Worm (Caenorhabditis elegans): ENCODE results near the gene mec-14.

Gene mec-14

ce11 chrIII:7161055-7161454, 31.7 kb downstream of the mec-14 start, which contains the start of gene rnp-7:
Gene rnp-7, minus strand, starts transcription at chrIII:7161155.
- TF ChIP-seq peb-1 (tag; optimal IDR thresholded peaks at IDR 0.05) (no peak), ceh-16 (tag; optimal IDR thresholded peaks at IDR 0.05) (no peak), mab-5 (tag; optimal IDR thresholded peaks at IDR 0.05) (no peak), fos-1 (tag; optimal IDR thresholded peaks at IDR 0.05) (no peak), lin-11 (tag; optimal IDR thresholded peaks at IDR 0.05) (no peak), nhr-77 (tag; optimal IDR thresholded peaks at IDR 0.05) (no peak), gmeb-1 (tag; optimal IDR thresholded peaks at IDR 0.05) (no peak), zag-1 (tag; optimal IDR thresholded peaks at IDR 0.05) (no peak)

DNA sequence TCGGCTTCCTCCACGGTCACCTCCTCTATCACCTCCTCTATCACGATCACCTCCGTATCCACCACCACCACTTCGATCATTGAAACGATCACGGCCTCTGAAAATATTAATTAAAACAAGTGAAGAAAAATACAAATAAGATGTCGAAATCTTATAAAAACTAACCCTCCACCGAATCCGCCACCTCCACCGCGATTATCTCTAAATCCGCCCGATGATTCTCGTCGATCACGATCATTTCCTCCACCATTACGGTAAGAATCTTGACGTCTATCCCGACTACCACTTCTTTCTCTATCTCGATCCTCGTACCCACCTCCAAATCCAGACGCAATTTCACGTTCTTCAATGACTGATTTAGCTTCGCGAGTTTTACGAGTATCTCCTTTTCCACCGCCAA, 33.5 kb downstream of the mec-14 start:
- no peak for TF ChIP-seq ceh-16 (tag; optimal IDR thresholded peaks at IDR 0.05)
- no peak for TF ChIP-seq mab-5 (tag; optimal IDR thresholded peaks at IDR 0.05)
- no peak for TF ChIP-seq crh-2 (tag; optimal IDR thresholded peaks at IDR 0.05)
- TF ChIP-seq R02D3.7 (tag; optimal IDR thresholded peaks at IDR 0.05): no peak
- no peak for TF ChIP-seq nhr-129 (tag; optimal IDR thresholded peaks at IDR 0.05)
- no peak for TF ChIP-seq ZK546.5 (tag; optimal IDR thresholded peaks at IDR 0.05)
- no peak for TF ChIP-seq ztf-1 (GFP tag; conservative IDR thresholded peaks at IDR 0.05)
- no peak for TF ChIP-seq nhr-11 (tag; optimal IDR thresholded peaks at IDR 0.05)
- no peak for TF ChIP-seq mdl-1 (tag; optimal IDR thresholded peaks at IDR 0.05)
- no peak for TF ChIP-seq lin-39 (tag; optimal IDR thresholded peaks at IDR 0.05)
- no peak for TF ChIP-seq nhr-6 (tag; optimal IDR thresholded peaks at IDR 0.05)
- TF ChIP-seq F13H6.1 (tag; optimal IDR thresholded peaks at IDR 0.05): no peak
- TF ChIP-seq nhr-237 (tag; optimal IDR thresholded peaks at IDR 0.05): no peak
- TF ChIP-seq sma-9 (GFP tag; optimal IDR thresholded peaks at IDR 0.05): no peak
- TF ChIP-seq sma-9 (tag; optimal IDR thresholded peaks at IDR 0.05): no peak
- no peak for TF ChIP-seq nhr-10 (tag; optimal IDR thresholded peaks at IDR 0.05)
- no peak for TF ChIP-seq unc-62 (GFP tag; optimal IDR thresholded peaks at IDR 0.05)
- TF ChIP-seq egl-27 (tag; optimal IDR thresholded peaks at IDR 0.05): no peak
- TF ChIP-seq mbf-1 (tag; optimal IDR thresholded peaks at IDR 0.05): no peak

- no peak for TF ChIP-seq gmeb-1 (tag; optimal IDR thresholded peaks at IDR 0.05)
- no peak for TF ChIP-seq sma-9 (GFP tag; optimal IDR thresholded peaks at IDR 0.05)
- TF ChIP-seq sma-9 (tag; optimal IDR thresholded peaks at IDR 0.05): no peak
- TF ChIP-seq snpc-4 (tag; optimal IDR thresholded peaks at IDR 0.05): no peak
- TF ChIP-seq mdl-1 (tag; optimal IDR thresholded peaks at IDR 0.05): no peak
- TF ChIP-seq lin-11 (tag; optimal IDR thresholded peaks at IDR 0.05): no peak
- TF ChIP-seq Y55F3AM.14 (GFP tag; optimal IDR thresholded peaks at IDR 0.05): no peak
- TF ChIP-seq nhr-10 (tag; optimal IDR thresholded peaks at IDR 0.05): no peak
- TF ChIP-seq sma-3 (GFP tag; optimal IDR thresholded peaks at IDR 0.05): no peak
- no peak for TF ChIP-seq zag-1 (tag; optimal IDR thresholded peaks at IDR 0.05)
- TF ChIP-seq unc-39 (tag; optimal IDR thresholded peaks at IDR 0.05): no peak
- TF ChIP-seq nhr-25 (tag; optimal IDR thresholded peaks at IDR 0.05): no peak
- TF ChIP-seq egl-27 (tag; optimal IDR thresholded peaks at IDR 0.05): no peak
- no peak for TF ChIP-seq dmd-4 (tag; optimal IDR thresholded peaks at IDR 0.05)
Observed at ce11 chrIII:7158709-7159108, 34.1 kb downstream of the mec-14 start, which contains the start of gene nuo-4. Gene nuo-4, minus strand, starts transcription at chrIII:7158809.

- TF ChIP-seq nhr-237 (tag; optimal IDR thresholded peaks at IDR 0.05): no peak
- TF ChIP-seq mab-5 (tag; optimal IDR thresholded peaks at IDR 0.05): peak; percentile 84
- peak; percentile 76 for TF ChIP-seq ceh-16 (tag; optimal IDR thresholded peaks at IDR 0.05)
- peak; percentile 100 for TF ChIP-seq egl-27 (tag; optimal IDR thresholded peaks at IDR 0.05)
- TF ChIP-seq lin-39 (tag; optimal IDR thresholded peaks at IDR 0.05): peak; percentile 35
- peak; percentile 95 for TF ChIP-seq crh-2 (tag; optimal IDR thresholded peaks at IDR 0.05)
- no peak for TF ChIP-seq nhr-23 (tag; optimal IDR thresholded peaks at IDR 0.05)
- TF ChIP-seq ama-1 (optimal IDR thresholded peaks at IDR 0.05): peak; percentile 79
- no peak for TF ChIP-seq elt-1 (tag; optimal IDR thresholded peaks at IDR 0.05)
- TF ChIP-seq gmeb-1 (tag; optimal IDR thresholded peaks at IDR 0.05): peak; percentile 77
- TF ChIP-seq elt-3 (tag; optimal IDR thresholded peaks at IDR 0.05): no peak
- no peak for TF ChIP-seq peb-1 (tag; optimal IDR thresholded peaks at IDR 0.05)
- TF ChIP-seq sma-9 (GFP tag; optimal IDR thresholded peaks at IDR 0.05): peak; percentile 98
- peak; percentile 38 for TF ChIP-seq sma-9 (tag; optimal IDR thresholded peaks at IDR 0.05)
- TF ChIP-seq nhr-10 (tag; optimal IDR thresholded peaks at IDR 0.05): peak; percentile 75
- peak; percentile 98 to 99 for TF ChIP-seq mdl-1 (tag; optimal IDR thresholded peaks at IDR 0.05)
- TF ChIP-seq aly-2 (tag; optimal IDR thresholded peaks at IDR 0.05): no peak
- TF ChIP-seq unc-62 (GFP tag; optimal IDR thresholded peaks at IDR 0.05): peak; percentile 52
- TF ChIP-seq F13H6.1 (tag; optimal IDR thresholded peaks at IDR 0.05): peak; percentile 96
- no peak for TF ChIP-seq nhr-12 (tag; optimal IDR thresholded peaks at IDR 0.05)
- peak; percentile 93 for TF ChIP-seq zag-1 (tag; optimal IDR thresholded peaks at IDR 0.05)
- no peak for TF ChIP-seq ceh-82 (tag; optimal IDR thresholded peaks at IDR 0.05)
- peak; percentile 94 for TF ChIP-seq nhr-129 (tag; optimal IDR thresholded peaks at IDR 0.05)
- peak; percentile 88 for TF ChIP-seq sma-3 (GFP tag; optimal IDR thresholded peaks at IDR 0.05)
- no peak for TF ChIP-seq alr-1 (tag; optimal IDR thresholded peaks at IDR 0.05)
- TF ChIP-seq unc-55 (GFP tag; optimal IDR thresholded peaks at IDR 0.05): peak; percentile 89
- peak; percentile 86 for TF ChIP-seq lin-11 (tag; optimal IDR thresholded peaks at IDR 0.05)
- peak; percentile 49 for TF ChIP-seq blmp-1 (tag; optimal IDR thresholded peaks at IDR 0.05; ENCODE audit: insufficient read depth)
- peak; percentile 90 for TF ChIP-seq lin-13 (GFP tag; optimal IDR thresholded peaks at IDR 0.05)
- no peak for TF ChIP-seq dmd-4 (tag; optimal IDR thresholded peaks at IDR 0.05)
- TF ChIP-seq ztf-1 (GFP tag; conservative IDR thresholded peaks at IDR 0.05): no peak
- peak; percentile 92 for TF ChIP-seq nhr-25 (tag; optimal IDR thresholded peaks at IDR 0.05)
- TF ChIP-seq skn-1 (tag; optimal IDR thresholded peaks at IDR 0.05): no peak
- TF ChIP-seq ztf-4 (tag; optimal IDR thresholded peaks at IDR 0.05): peak; percentile 92
- peak; percentile 96 for TF ChIP-seq nhr-6 (tag; optimal IDR thresholded peaks at IDR 0.05)
- TF ChIP-seq fos-1 (tag; optimal IDR thresholded peaks at IDR 0.05): peak; percentile 78
- TF ChIP-seq nhr-77 (tag; optimal IDR thresholded peaks at IDR 0.05): no peak
Observed at ce11 chrIII:7155631-7156030, 37.2 kb downstream of the mec-14 start.
